Fruit fly (Drosophila melanogaster) whole organism, adult: ENCODE measurements around the gene Cpn.

Experiments
- CG11617 ChIP-seq: fragments of 200-800 bp; sonication (Bioruptor generic); optimal IDR thresholded peaks from 2 replicates; lab custom pipeline; 2017; ENCODE audit warnings: mild to moderate bottlenecking, missing biosample characterization, missing genetic modification reagents, missing genetic modification characterization
- CG12768 ChIP-seq: fragments of 200-800 bp; sonication (Bioruptor generic); optimal IDR thresholded peaks from 2 replicates; lab custom pipeline; 2017; ENCODE audit warnings: missing biosample characterization, missing genetic modification characterization, mild to moderate bottlenecking, moderate library complexity, missing genetic modification reagents
- CG14711 ChIP-seq: fragments of 200-800 bp; sonication (Bioruptor generic); optimal IDR thresholded peaks from 2 replicates; lab custom pipeline; 2018; ENCODE audit warnings: missing biosample characterization, mild to moderate bottlenecking, missing genetic modification characterization, moderate library complexity
- CG1620 ChIP-seq: fragments of 200-800 bp; sonication (Bioruptor generic); optimal IDR thresholded peaks from 2 replicates; lab custom pipeline; 2016; ENCODE audit warnings: missing biosample characterization, missing genetic modification characterization
- CG33017 ChIP-seq: fragments of 200-800 bp; sonication (Bioruptor generic); optimal IDR thresholded peaks from 2 replicates; lab custom pipeline; 2018; ENCODE audit warnings: missing biosample characterization, mild to moderate bottlenecking, missing genetic modification characterization, moderate library complexity
- CG5204 ChIP-seq: fragments of 200-800 bp; sonication (Bioruptor generic); optimal IDR thresholded peaks from 2 replicates; lab custom pipeline; 2016; ENCODE audit warnings: missing biosample characterization, missing genetic modification characterization
- CG7045 ChIP-seq: fragments of 200-800 bp; sonication (Bioruptor generic); optimal IDR thresholded peaks from 2 replicates; lab custom pipeline; 2017; ENCODE audit warnings: missing biosample characterization, mild to moderate bottlenecking, missing genetic modification characterization
- CG7101 ChIP-seq: fragments of 200-800 bp; sonication (Bioruptor generic); optimal IDR thresholded peaks from 2 replicates; lab custom pipeline; 2018; ENCODE audit warnings: missing biosample characterization, mild to moderate bottlenecking, missing genetic modification characterization, moderate library complexity
- Clk ChIP-seq: fragments of 200-800 bp; sonication (Bioruptor generic); optimal IDR thresholded peaks from 2 replicates; lab custom pipeline; 2017; ENCODE audit warnings: missing biosample characterization, missing genetic modification characterization
- Crg-1 ChIP-seq: fragments of 200-800 bp; sonication (Bioruptor generic); optimal IDR thresholded peaks from 2 replicates; lab custom pipeline; 2016; ENCODE audit warnings: missing biosample characterization, missing genetic modification characterization
- Hr96 ChIP-seq: fragments of 200-800 bp; sonication (Bioruptor generic); optimal IDR thresholded peaks from 2 replicates; lab custom pipeline; 2016; ENCODE audit warnings: missing biosample characterization, missing genetic modification characterization
- Mnt ChIP-seq: fragments of 200-800 bp; sonication (Bioruptor generic); optimal IDR thresholded peaks from 2 replicates; lab custom pipeline; 2016; ENCODE audit warnings: missing biosample characterization, mild to moderate bottlenecking, missing genetic modification characterization
- bab1 ChIP-seq: fragments of 200-800 bp; sonication (Bioruptor generic); optimal IDR thresholded peaks from 3 replicates; lab custom pipeline; 2019; ENCODE audit warnings: missing biosample characterization, mild to moderate bottlenecking, missing genetic modification characterization, moderate library complexity
- cic ChIP-seq: fragments of 200-800 bp; sonication (Bioruptor generic); optimal IDR thresholded peaks from 2 replicates; lab custom pipeline; 2017; ENCODE audit warnings: missing biosample characterization, mild to moderate bottlenecking, missing genetic modification characterization, moderate library complexity
- cnc ChIP-seq, 2 experiments: fragments of >200 bp; optimal IDR thresholded peaks; 2 replicates each; lab custom pipeline; 2017
- kay ChIP-seq: fragments of 200-800 bp; sonication (Bioruptor generic); peaks from one replicate; lab custom pipeline; 2016; ENCODE audit warnings: missing biosample characterization, missing genetic modification characterization, borderline replicate concordance
- ovo ChIP-seq: fragments of 200-800 bp; sonication (Bioruptor generic); optimal IDR thresholded peaks from 2 replicates; lab custom pipeline; 2016; ENCODE audit warnings: missing biosample characterization, missing genetic modification characterization
- pad ChIP-seq: fragments of 200-800 bp; sonication (Bioruptor generic); optimal IDR thresholded peaks from 3 replicates; lab custom pipeline; 2017; ENCODE audit warnings: missing biosample characterization, missing genetic modification characterization, mild to moderate bottlenecking, moderate library complexity, missing genetic modification reagents
- tj ChIP-seq: fragments of 200-800 bp; sonication (Bioruptor generic); optimal IDR thresholded peaks from 3 replicates; lab custom pipeline; 2017; ENCODE audit warnings: missing biosample characterization, mild to moderate bottlenecking, missing genetic modification characterization, moderate library complexity
- toe ChIP-seq: fragments of 200-800 bp; sonication (Bioruptor generic); optimal IDR thresholded peaks from 2 replicates; lab custom pipeline; 2016; ENCODE audit warnings: missing biosample characterization, missing genetic modification characterization

The Cpn gene

dm6 chr3R:12124843-12125242, 41.1 kb downstream of the Cpn start:
- no peak for TF ChIP-seq CG1620
- no peak for TF ChIP-seq Hr96 (GFP tag; lab: Kevin White, UChicago)
- no peak for TF ChIP-seq CG14711 (tag; lab: Kevin White, UChicago)
- no peak for TF ChIP-seq Crg-1 (GFP tag; lab: Kevin White, UChicago)
- TF ChIP-seq CG7101 = no peak
- TF ChIP-seq CG11617 (GFP tag; lab: Kevin White, UChicago) = no peak
- TF ChIP-seq CG5204 (GFP tag; lab: Kevin White, UChicago) = no peak
- TF ChIP-seq cnc (optimal IDR thresholded peaks at IDR 0.05; lab: Kevin White, UChicago) = no peak
- TF ChIP-seq Clk (GFP tag; lab: Kevin White, UChicago) = no peak
- no peak for TF ChIP-seq CG33017 (tag; lab: Kevin White, UChicago)

dm6 chr3R:12121161-12121560, 44.8 kb downstream of the Cpn start:
- TF ChIP-seq kay (GFP tag; lab: Kevin White, UChicago) (no peak), Crg-1 (GFP tag; lab: Kevin White, UChicago) (peak; percentile 24), Mnt (GFP tag; lab: Kevin White, UChicago) (peak; percentile 22), bab1 (GFP tag; lab: Kevin White, UChicago) (no peak), CG33017 (tag; lab: Kevin White, UChicago) (no peak), tj (GFP tag; lab: Kevin White, UChicago) (peak; percentile 9), CG5204 (GFP tag; lab: Kevin White, UChicago) (peak; percentile 57), CG7101 (peak; percentile 51), Clk (GFP tag; lab: Kevin White, UChicago) (peak; percentile 3), CG11617 (GFP tag; lab: Kevin White, UChicago) (peak; percentile 12), cnc (optimal IDR thresholded peaks at IDR 0.05; lab: Kevin White, UChicago) (no peak), ovo (GFP tag; lab: Kevin White, UChicago) (peak; percentile 40), Hr96 (GFP tag; lab: Kevin White, UChicago) (peak; percentile 65), pad (GFP tag; lab: Kevin White, UChicago) (peak; percentile 37), CG14711 (tag; lab: Kevin White, UChicago) (no peak), cic (GFP tag; lab: Kevin White, UChicago) (no peak), CG12768 (GFP tag; lab: Kevin White, UChicago) (no peak), CG1620 (peak; percentile 49), CG7045 (GFP tag; lab: Kevin White, UChicago) (peak; percentile 77), toe (peak; percentile 71)

DNA sequence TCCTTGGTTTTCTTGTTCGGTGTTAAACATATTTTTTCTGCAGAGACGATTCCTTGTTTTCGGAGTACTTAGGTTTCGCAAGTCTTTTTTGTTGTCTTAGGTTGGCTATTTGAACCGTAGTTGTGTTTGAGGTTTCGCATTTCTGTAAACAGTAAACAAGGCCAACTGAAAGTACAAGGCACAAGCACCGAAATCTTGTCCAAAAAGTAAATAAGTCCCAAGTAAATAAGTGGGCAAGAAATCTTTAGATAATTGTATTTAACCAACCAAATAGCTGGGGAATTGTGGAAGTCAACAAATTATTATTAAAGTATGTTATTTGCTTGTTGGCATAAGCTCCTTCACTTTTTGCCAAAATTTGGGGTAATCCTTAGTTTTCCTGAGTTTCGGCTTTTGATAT, 52.3 kb downstream of the Cpn start:
- TF ChIP-seq Clk (GFP tag; lab: Kevin White, UChicago) (no peak), CG1620 (no peak), CG5204 (GFP tag; lab: Kevin White, UChicago) (no peak), cic (GFP tag; lab: Kevin White, UChicago) (no peak), CG33017 (tag; lab: Kevin White, UChicago) (no peak), toe (no peak), Mnt (GFP tag; lab: Kevin White, UChicago) (no peak), cnc (optimal IDR thresholded peaks at IDR 0.05; lab: Kevin White, UChicago) (no peak), CG7101 (no peak), kay (GFP tag; lab: Kevin White, UChicago) (no peak), Hr96 (GFP tag; lab: Kevin White, UChicago) (no peak), CG12768 (GFP tag; lab: Kevin White, UChicago) (no peak), ovo (GFP tag; lab: Kevin White, UChicago) (no peak)
